Fruit fly (Drosophila melanogaster): ENCODE results near the gene Mtp.

Mtp gene

DNA sequence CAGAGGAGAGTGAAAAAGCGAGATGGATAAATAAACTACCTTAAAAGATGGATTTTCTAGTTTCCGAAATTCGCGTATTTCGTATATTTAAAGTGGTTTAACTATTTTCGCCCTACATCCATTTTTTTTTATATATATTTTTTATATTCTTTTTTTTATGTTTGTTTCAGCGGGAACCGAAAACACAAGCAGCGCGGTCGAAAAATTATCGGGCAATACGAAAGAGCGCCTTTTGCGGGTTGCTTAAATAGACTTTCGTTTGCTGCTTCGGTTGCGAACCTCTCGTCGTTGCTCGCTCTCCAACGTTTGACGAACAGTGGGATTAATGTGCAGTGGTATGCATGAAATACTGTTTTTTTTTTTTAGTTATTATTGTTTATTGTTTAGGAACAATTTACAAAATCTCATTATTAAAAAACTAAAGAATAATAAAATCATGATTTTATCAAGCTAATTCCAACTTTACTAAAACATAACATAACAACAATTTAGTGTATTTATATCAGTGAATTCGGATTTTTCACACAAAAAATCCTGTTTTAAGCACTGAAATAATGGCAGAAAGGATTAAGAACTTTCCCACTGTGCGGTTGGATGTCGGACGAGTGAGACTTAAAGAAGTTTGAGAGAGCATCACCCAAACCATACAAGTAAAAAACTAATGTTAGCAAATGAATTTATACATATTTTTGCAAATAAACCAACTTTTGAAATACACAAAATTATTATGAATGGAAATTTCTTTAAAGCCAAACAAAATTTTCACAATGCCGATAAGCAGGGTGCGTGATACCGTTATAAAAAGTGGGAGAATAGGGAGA, 5.2 kb downstream of the Mtp start:
- peak; percentile 40 for TF ChIP-seq Snoo (tag; optimal IDR thresholded peaks at IDR 0.05)
- peak; percentile 52 for TF ChIP-seq Pif1B (GFP tag; optimal IDR thresholded peaks at IDR 0.05)
- TF ChIP-seq CG10348 (GFP tag; IDR thresholded peaks at IDR 0.05), result no peak
- TF ChIP-seq CG14655 (GFP tag; optimal IDR thresholded peaks at IDR 0.05), result peak; percentile 88
- peak; percentile 54 for TF ChIP-seq CG34367 (tag; optimal IDR thresholded peaks at IDR 0.05)
- peak; percentile 55 for TF ChIP-seq gl (tag; optimal IDR thresholded peaks at IDR 0.05)
- TF ChIP-seq CG4496 (GFP tag; IDR thresholded peaks at IDR 0.05), result peak; percentile 28; the same call in 2 of the 3 replicates
- TF ChIP-seq CG32121 (GFP tag; IDR thresholded peaks at IDR 0.05), result peak; percentile 65; the same call in 1 of the 2 replicates
- no peak for TF ChIP-seq CG13204 (GFP tag; optimal IDR thresholded peaks at IDR 0.05)
- TF ChIP-seq Pif1A (GFP tag; optimal IDR thresholded peaks at IDR 0.05), result peak; percentile 84
- TF ChIP-seq CG15710 (tag; optimal IDR thresholded peaks at IDR 0.05), result peak; percentile 51
- TF ChIP-seq CG8159 (tag; optimal IDR thresholded peaks at IDR 0.05), result peak; percentile 88
- TF ChIP-seq D1 (tag; optimal IDR thresholded peaks at IDR 0.05), result peak; percentile 80
- TF ChIP-seq CG12605 (GFP tag; IDR thresholded peaks at IDR 0.05), result 0 out of 2 replicates have a peak, but pooled peaks have one; percentile 10
- no peak for TF ChIP-seq EcR (GFP tag; optimal IDR thresholded peaks at IDR 0.05)
- TF ChIP-seq CG8301 (tag; optimal IDR thresholded peaks at IDR 0.05), result peak; percentile 88
- no peak; the same call in 1 of the 2 replicates for TF ChIP-seq rn (GFP tag; IDR thresholded peaks at IDR 0.05)
- TF ChIP-seq Ets98B (GFP tag; IDR thresholded peaks at IDR 0.05), result no peak; the same call in 1 of the 2 replicates
- TF ChIP-seq CG17806 (tag; optimal IDR thresholded peaks at IDR 0.05), result peak; percentile 87
- TF ChIP-seq CG9948 (tag; optimal IDR thresholded peaks at IDR 0.05), result peak; percentile 87
- TF ChIP-seq fd96Ca (GFP tag; IDR thresholded peaks at IDR 0.05), result peak; percentile 13; the same call in 2 of the 3 replicates

DNA sequence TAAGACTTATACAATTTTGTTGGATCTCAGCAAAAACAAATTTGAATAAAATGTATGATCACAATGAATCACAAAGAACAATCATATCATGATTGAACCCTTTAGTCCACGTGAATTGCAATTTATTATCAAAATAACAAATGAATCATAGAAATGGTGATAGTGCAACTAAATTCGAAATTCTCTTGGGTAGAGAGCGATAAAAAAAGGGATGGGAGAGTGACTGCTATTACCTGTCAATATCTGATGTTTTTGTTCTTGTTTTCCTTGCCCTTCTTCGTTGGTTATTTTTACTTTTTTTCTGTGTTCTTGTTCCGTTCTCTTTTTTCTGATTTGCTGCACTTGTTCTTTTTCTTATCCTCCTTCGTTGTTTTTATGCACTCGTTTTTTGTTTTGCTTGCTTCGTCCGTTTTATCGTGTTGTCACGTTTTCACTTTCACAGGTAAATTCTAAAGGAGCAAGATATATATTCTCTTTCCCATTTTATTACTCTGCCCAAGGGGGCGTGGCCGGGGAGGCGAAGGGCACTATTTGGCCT, 5.9 kb downstream of the Mtp start:
- TF ChIP-seq Snoo (tag; optimal IDR thresholded peaks at IDR 0.05), result no peak
- peak; percentile 47 for TF ChIP-seq D1 (tag; optimal IDR thresholded peaks at IDR 0.05)
- no peak for TF ChIP-seq CG4496 (GFP tag; IDR thresholded peaks at IDR 0.05)
- TF ChIP-seq rn (GFP tag; IDR thresholded peaks at IDR 0.05), result no peak
- TF ChIP-seq CG10348 (GFP tag; IDR thresholded peaks at IDR 0.05), result no peak
- TF ChIP-seq Pif1B (GFP tag; optimal IDR thresholded peaks at IDR 0.05), result no peak
- TF ChIP-seq CG32121 (GFP tag; IDR thresholded peaks at IDR 0.05), result no peak
- TF ChIP-seq gl (tag; optimal IDR thresholded peaks at IDR 0.05), result peak; percentile 90
- peak; percentile 71 for TF ChIP-seq CG34367 (tag; optimal IDR thresholded peaks at IDR 0.05)
- TF ChIP-seq CG13204 (GFP tag; optimal IDR thresholded peaks at IDR 0.05), result peak; percentile 70
- TF ChIP-seq fd96Ca (GFP tag; IDR thresholded peaks at IDR 0.05), result no peak
- peak; percentile 36 for TF ChIP-seq CG17806 (tag; optimal IDR thresholded peaks at IDR 0.05)
- no peak; the same call in 1 of the 2 replicates for TF ChIP-seq CG12605 (GFP tag; IDR thresholded peaks at IDR 0.05)
- no peak for TF ChIP-seq Ets98B (GFP tag; IDR thresholded peaks at IDR 0.05)
- peak; percentile 16 for TF ChIP-seq Pif1A (GFP tag; optimal IDR thresholded peaks at IDR 0.05)
- TF ChIP-seq CG14655 (GFP tag; optimal IDR thresholded peaks at IDR 0.05), result no peak
- TF ChIP-seq CG8301 (tag; optimal IDR thresholded peaks at IDR 0.05), result no peak
- TF ChIP-seq CG15710 (tag; optimal IDR thresholded peaks at IDR 0.05), result peak; percentile 60
- peak; percentile 73 for TF ChIP-seq CG8159 (tag; optimal IDR thresholded peaks at IDR 0.05)
- TF ChIP-seq CG9948 (tag; optimal IDR thresholded peaks at IDR 0.05), result peak; percentile 44
- TF ChIP-seq EcR (GFP tag; optimal IDR thresholded peaks at IDR 0.05), result peak; percentile 33

DNA sequence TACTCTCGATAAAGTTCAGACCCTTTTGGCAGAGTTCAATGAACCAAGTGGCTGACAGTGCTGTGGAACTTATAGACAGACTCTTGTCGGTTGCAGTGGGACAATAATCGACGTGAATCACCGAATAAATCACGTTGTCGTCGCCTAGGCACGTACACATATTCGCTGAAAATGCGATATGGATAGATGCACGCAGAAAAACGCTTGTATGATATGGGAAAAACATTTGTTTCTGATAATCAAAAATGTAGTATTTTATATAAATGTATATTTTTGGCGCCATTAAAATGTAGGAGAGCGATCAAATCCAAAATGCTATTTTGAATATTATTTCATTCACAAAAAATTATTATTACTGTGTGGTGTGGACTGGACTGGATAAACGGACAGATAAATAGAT, 7.5 kb downstream of the Mtp start:
- TF ChIP-seq Ets98B (GFP tag; IDR thresholded peaks at IDR 0.05) (peak; percentile 85), CG8159 (tag; optimal IDR thresholded peaks at IDR 0.05) (peak; percentile 74), CG14655 (GFP tag; optimal IDR thresholded peaks at IDR 0.05) (peak; percentile 70), CG10348 (GFP tag; IDR thresholded peaks at IDR 0.05) (no peak), CG12605 (GFP tag; IDR thresholded peaks at IDR 0.05) (peak; percentile 58), Pif1A (GFP tag; optimal IDR thresholded peaks at IDR 0.05) (peak; percentile 72), CG8301 (tag; optimal IDR thresholded peaks at IDR 0.05) (peak; percentile 72), CG15710 (tag; optimal IDR thresholded peaks at IDR 0.05) (peak; percentile 66), Snoo (tag; optimal IDR thresholded peaks at IDR 0.05) (no peak), CG4496 (GFP tag; IDR thresholded peaks at IDR 0.05) (peak; percentile 85), gl (tag; optimal IDR thresholded peaks at IDR 0.05) (peak; percentile 21), CG13204 (GFP tag; optimal IDR thresholded peaks at IDR 0.05) (no peak), D1 (tag; optimal IDR thresholded peaks at IDR 0.05) (peak; percentile 20), CG32121 (GFP tag; IDR thresholded peaks at IDR 0.05) (peak; percentile 89), Pif1B (GFP tag; optimal IDR thresholded peaks at IDR 0.05) (peak; percentile 58), CG17806 (tag; optimal IDR thresholded peaks at IDR 0.05) (peak; percentile 79), CG9948 (tag; optimal IDR thresholded peaks at IDR 0.05) (peak; percentile 63), rn (GFP tag; IDR thresholded peaks at IDR 0.05) (peak; percentile 71; the same call in 1 of the 2 replicates), CG34367 (tag; optimal IDR thresholded peaks at IDR 0.05) (peak; percentile 39), EcR (GFP tag; optimal IDR thresholded peaks at IDR 0.05) (peak; percentile 74), fd96Ca (GFP tag; IDR thresholded peaks at IDR 0.05) (peak; percentile 62; the same call in 1 of the 3 replicates)

DNA sequence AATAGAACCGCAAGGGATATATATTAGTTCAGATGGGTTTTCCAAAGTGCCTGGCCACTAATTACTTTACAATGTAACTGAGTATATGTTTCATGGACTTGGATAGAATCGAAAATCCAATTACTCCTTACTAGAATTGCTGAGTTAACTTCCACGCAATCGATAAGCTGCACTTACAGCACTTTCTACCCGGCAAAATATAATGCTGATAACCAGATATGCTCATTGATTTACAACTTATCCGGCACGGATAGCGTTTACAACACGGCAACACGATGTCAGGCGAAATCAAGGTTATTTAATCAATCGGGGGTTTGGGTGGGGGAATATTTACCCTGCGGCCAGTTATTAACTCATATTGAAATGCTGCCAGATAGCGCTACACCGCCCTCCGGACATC, 9.1 kb downstream of the Mtp start:
- peak; percentile 10 for TF ChIP-seq CG8159 (tag; optimal IDR thresholded peaks at IDR 0.05)
- TF ChIP-seq CG10348 (GFP tag; IDR thresholded peaks at IDR 0.05), result no peak

DNA sequence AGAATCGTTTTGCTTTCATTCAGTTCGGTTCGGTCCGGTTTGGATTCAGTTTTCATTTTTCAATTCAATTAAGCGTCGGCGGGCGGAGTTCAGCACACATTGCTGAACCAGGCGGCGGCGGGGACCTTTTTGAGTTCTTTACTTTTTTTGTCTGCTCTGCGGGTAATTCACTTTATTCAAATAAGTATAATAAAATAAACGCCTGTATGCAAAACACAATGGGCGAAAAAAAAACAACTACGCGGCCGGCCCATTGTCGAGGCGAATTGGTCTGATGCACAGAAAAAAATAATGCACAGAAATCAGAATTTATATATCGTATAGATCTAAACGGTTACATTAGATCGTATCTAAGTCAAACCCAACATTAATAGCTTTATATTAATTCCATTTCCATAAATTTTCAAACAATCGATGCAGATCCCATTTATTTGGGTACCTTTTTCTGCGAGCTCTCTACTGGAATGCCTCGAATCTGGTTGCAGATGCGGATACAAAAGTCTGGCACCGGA, 9.8 kb downstream of the Mtp start:
- peak; percentile 73 for TF ChIP-seq EcR (GFP tag; optimal IDR thresholded peaks at IDR 0.05)
- peak; percentile 64 for TF ChIP-seq CG9948 (tag; optimal IDR thresholded peaks at IDR 0.05)
- TF ChIP-seq CG17806 (tag; optimal IDR thresholded peaks at IDR 0.05), result peak; percentile 65
- TF ChIP-seq CG14655 (GFP tag; optimal IDR thresholded peaks at IDR 0.05), result peak; percentile 51
- TF ChIP-seq Snoo (tag; optimal IDR thresholded peaks at IDR 0.05), result peak; percentile 72
- peak; percentile 63 for TF ChIP-seq CG15710 (tag; optimal IDR thresholded peaks at IDR 0.05)
- TF ChIP-seq gl (tag; optimal IDR thresholded peaks at IDR 0.05), result peak; percentile 74
- peak; percentile 24; the same call in 1 of the 2 replicates for TF ChIP-seq CG32121 (GFP tag; IDR thresholded peaks at IDR 0.05)
- TF ChIP-seq Ets98B (GFP tag; IDR thresholded peaks at IDR 0.05), result no peak; the same call in 1 of the 2 replicates
- TF ChIP-seq Pif1B (GFP tag; optimal IDR thresholded peaks at IDR 0.05), result peak; percentile 68
- TF ChIP-seq Pif1A (GFP tag; optimal IDR thresholded peaks at IDR 0.05), result peak; percentile 77
- peak; percentile 80 for TF ChIP-seq CG8159 (tag; optimal IDR thresholded peaks at IDR 0.05)
- peak; percentile 37 for TF ChIP-seq CG34367 (tag; optimal IDR thresholded peaks at IDR 0.05)
- TF ChIP-seq CG13204 (GFP tag; optimal IDR thresholded peaks at IDR 0.05), result peak; percentile 72
- TF ChIP-seq D1 (tag; optimal IDR thresholded peaks at IDR 0.05), result no peak
- TF ChIP-seq fd96Ca (GFP tag; IDR thresholded peaks at IDR 0.05), result no peak
- TF ChIP-seq CG10348 (GFP tag; IDR thresholded peaks at IDR 0.05), result no peak
- TF ChIP-seq CG8301 (tag; optimal IDR thresholded peaks at IDR 0.05), result peak; percentile 25
- peak; percentile 37; the same call in 1 of the 3 replicates for TF ChIP-seq CG4496 (GFP tag; IDR thresholded peaks at IDR 0.05)
